Worm (Caenorhabditis elegans) whole organism, mixed stage, embryonic: ENCODE results near the gene F53F4.11.

Experiments
- M03D4.4 ChIP-seq: sonication (generic microtip); optimal IDR thresholded peaks from 2 replicates; lab custom pipeline; 2017; ENCODE audit warnings: mild to moderate bottlenecking, missing genetic modification characterization, missing compliant biosample characterization
- bed-3 ChIP-seq: fragments of 200-800 bp; sonication (Bioruptor generic); optimal IDR thresholded peaks from 3 replicates; lab custom pipeline; 2018; ENCODE audit warnings: mild to moderate bottlenecking, missing genetic modification characterization, moderate library complexity, missing compliant biosample characterization
- blmp-1 ChIP-seq: fragments of 150-350 bp; optimal IDR thresholded peaks from 2 replicates; lab custom pipeline; 2014; ENCODE audit warnings: missing biosample characterization, missing genetic modification characterization
- ceh-39 ChIP-seq: fragments of 150-350 bp; optimal IDR thresholded peaks from 2 replicates; lab custom pipeline; 2014; ENCODE audit warnings: missing biosample characterization, missing genetic modification characterization
- ceh-43 ChIP-seq: fragments of 200-800 bp; sonication (Bioruptor generic); optimal IDR thresholded peaks from 2 replicates; lab custom pipeline; 2018; ENCODE audit warnings: mild to moderate bottlenecking, missing genetic modification characterization, moderate library complexity, missing compliant biosample characterization
- ces-1 ChIP-seq: fragments of 150-350 bp; optimal IDR thresholded peaks from 2 replicates; lab custom pipeline; 2014; ENCODE audit warnings: missing biosample characterization, missing genetic modification reagents, missing genetic modification characterization
- cnd-1 ChIP-seq: fragments of 200-800 bp; sonication (Bioruptor generic); optimal IDR thresholded peaks from 2 replicates; lab custom pipeline; 2018; ENCODE audit warnings: mild to moderate bottlenecking, missing genetic modification characterization, missing compliant biosample characterization
- drap-1 ChIP-seq: fragments of 200-800 bp; sonication (Bioruptor generic); optimal IDR thresholded peaks from 3 replicates; lab custom pipeline; 2018; ENCODE audit warnings: mild to moderate bottlenecking, missing genetic modification characterization, missing compliant biosample characterization
- elt-1 ChIP-seq: sonication (generic microtip); optimal IDR thresholded peaks from 2 replicates; lab custom pipeline; 2017; ENCODE audit warnings: missing genetic modification characterization, mild to moderate bottlenecking, missing compliant biosample characterization, antibody characterized with exemption, moderate library complexity, borderline replicate concordance; ENCODE audit not compliant: insufficient read depth
- elt-3 ChIP-seq: fragments of 150-350 bp; optimal IDR thresholded peaks from 2 replicates; lab custom pipeline; 2014; ENCODE audit warnings: missing biosample characterization, missing genetic modification characterization
- flh-1 ChIP-seq: fragments of 200-800 bp; sonication (Bioruptor generic); optimal IDR thresholded peaks from 2 replicates; lab custom pipeline; 2018; ENCODE audit warnings: mild to moderate bottlenecking, missing genetic modification characterization, moderate library complexity, missing compliant biosample characterization
- ham-2 ChIP-seq: fragments of 200-800 bp; sonication (Bioruptor generic); optimal IDR thresholded peaks from 2 replicates; lab custom pipeline; 2018; ENCODE audit warnings: mild to moderate bottlenecking, missing genetic modification characterization, missing compliant biosample characterization
- hlh-1 ChIP-seq: fragments of 150-350 bp; optimal IDR thresholded peaks from 2 replicates; lab custom pipeline; 2014; ENCODE audit warnings: missing biosample characterization, missing genetic modification reagents, missing genetic modification characterization
- lin-32 ChIP-seq: fragments of 200-800 bp; sonication (Bioruptor generic); optimal IDR thresholded peaks from 2 replicates; lab custom pipeline; 2018; ENCODE audit warnings: mild to moderate bottlenecking, missing genetic modification characterization, missing compliant biosample characterization
- lsy-2 ChIP-seq: fragments of 150-350 bp; optimal IDR thresholded peaks from 2 replicates; lab custom pipeline; 2014; ENCODE audit warnings: missing biosample characterization, missing genetic modification characterization
- mep-1 ChIP-seq: fragments of 150-350 bp; optimal IDR thresholded peaks from 2 replicates; lab custom pipeline; 2017; ENCODE audit warnings: missing biosample characterization, missing genetic modification reagents, missing genetic modification characterization, inconsistent platforms
- mls-2 ChIP-seq: sonication (generic microtip); optimal IDR thresholded peaks from 2 replicates; lab custom pipeline; 2016; ENCODE audit warnings: mild to moderate bottlenecking, missing genetic modification characterization, moderate library complexity, missing compliant biosample characterization
- nhr-12 ChIP-seq: fragments of 150-350 bp; optimal IDR thresholded peaks from 2 replicates; lab custom pipeline; 2014; ENCODE audit warnings: missing biosample characterization, missing genetic modification characterization
- nhr-2 ChIP-seq: fragments of 150-350 bp; optimal IDR thresholded peaks from 2 replicates; lab custom pipeline; 2014; ENCODE audit warnings: missing biosample characterization, missing genetic modification characterization
- nhr-237 ChIP-seq: fragments of 150-350 bp; optimal IDR thresholded peaks from 2 replicates; lab custom pipeline; 2014; ENCODE audit warnings: missing biosample characterization, missing genetic modification characterization
- nhr-28 ChIP-seq: fragments of 150-350 bp; optimal IDR thresholded peaks from 2 replicates; lab custom pipeline; 2014; ENCODE audit warnings: missing biosample characterization, missing genetic modification characterization
- nhr-76 ChIP-seq: sonication (generic microtip); optimal IDR thresholded peaks from 2 replicates; lab custom pipeline; 2017; ENCODE audit warnings: missing biosample characterization, missing genetic modification characterization
- pha-4 ChIP-seq: fragments of 150-350 bp; optimal IDR thresholded peaks from 2 replicates; lab custom pipeline; 2018; ENCODE audit warnings: missing biosample characterization, missing genetic modification reagents, missing genetic modification characterization
- sem-2 ChIP-seq: fragments of 200-800 bp; sonication (Bioruptor generic); optimal IDR thresholded peaks from 2 replicates; lab custom pipeline; 2018; ENCODE audit warnings: mild to moderate bottlenecking, missing genetic modification characterization, missing compliant biosample characterization
- snpc-4 ChIP-seq: fragments of 150-350 bp; optimal IDR thresholded peaks from 2 replicates; lab custom pipeline; 2014; ENCODE audit warnings: missing biosample characterization, missing genetic modification characterization
- sptf-1 ChIP-seq: sonication (generic microtip); optimal IDR thresholded peaks from 2 replicates; lab custom pipeline; 2017; ENCODE audit warnings: mild to moderate bottlenecking, missing genetic modification characterization, moderate library complexity, missing compliant biosample characterization
- tbx-8 ChIP-seq: fragments of 200-800 bp; sonication (Bioruptor generic); optimal IDR thresholded peaks from 2 replicates; lab custom pipeline; 2018; ENCODE audit warnings: mild to moderate bottlenecking, missing genetic modification characterization, moderate library complexity, missing compliant biosample characterization
- unc-120 ChIP-seq: sonication (generic microtip); optimal IDR thresholded peaks from 2 replicates; lab custom pipeline; 2017; ENCODE audit warnings: missing genetic modification characterization, missing compliant biosample characterization; ENCODE audit not compliant: poor library complexity, severe bottlenecking
- unc-39 ChIP-seq: fragments of 150-350 bp; optimal IDR thresholded peaks from 2 replicates; lab custom pipeline; 2014; ENCODE audit warnings: missing biosample characterization, missing genetic modification characterization
- unc-62 ChIP-seq: fragments of 150-350 bp; optimal IDR thresholded peaks from 2 replicates; lab custom pipeline; 2014; ENCODE audit warnings: missing biosample characterization, missing genetic modification reagents, missing genetic modification characterization
- zip-8 ChIP-seq: fragments of 150-350 bp; optimal IDR thresholded peaks from 2 replicates; lab custom pipeline; 2014; ENCODE audit warnings: missing biosample characterization, missing genetic modification characterization
- ztf-11 ChIP-seq: fragments of 150-350 bp; optimal IDR thresholded peaks from 2 replicates; lab custom pipeline; 2014; ENCODE audit warnings: missing biosample characterization, missing genetic modification characterization

F53F4.11 gene

DNA sequence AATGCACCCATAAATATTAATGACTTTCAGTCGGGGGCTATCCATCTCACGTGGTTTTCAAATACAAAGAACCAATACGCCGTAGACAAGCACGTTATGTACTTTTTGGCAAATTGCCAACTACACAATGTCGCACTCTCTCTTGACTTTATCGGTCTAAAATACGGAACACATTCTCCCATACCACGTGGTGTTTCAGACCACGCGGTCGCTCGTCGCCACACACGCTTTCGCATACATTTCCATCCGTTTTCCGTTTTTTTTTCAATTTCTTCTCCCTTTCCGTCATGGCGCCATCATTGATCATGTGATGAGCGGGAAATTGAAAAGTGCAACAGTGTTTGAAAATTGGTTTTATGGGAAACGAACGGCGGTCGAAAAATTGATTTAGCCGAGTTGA is 34.3 kb upstream of the F53F4.11 start:
- TF ChIP-seq nhr-12 (tag; lab: Kevin White, UChicago) (no peak), elt-1 (tag; lab: Kevin White, UChicago) (no peak), cnd-1 (no peak), bed-3 (no peak), nhr-237 (tag; lab: Kevin White, UChicago) (no peak), sptf-1 (tag; lab: Kevin White, UChicago) (no peak), ces-1 (GFP tag; lab: Kevin White, UChicago) (no peak), drap-1 (GFP tag; lab: Kevin White, UChicago) (no peak), ham-2 (no peak), tbx-8 (GFP tag; lab: Kevin White, UChicago) (no peak), lsy-2 (tag; lab: Kevin White, UChicago) (no peak), flh-1 (GFP tag; lab: Kevin White, UChicago) (no peak), sem-2 (no peak), ztf-11 (no peak), pha-4 (tag; lab: Kevin White, UChicago) (no peak), zip-8 (tag; lab: Kevin White, UChicago) (no peak), nhr-76 (tag; lab: Kevin White, UChicago) (no peak), ceh-43 (GFP tag; lab: Kevin White, UChicago) (no peak), unc-120 (tag; lab: Kevin White, UChicago) (no peak)

ce11 chrV:13657841-13658338 is 33.6 kb upstream of the F53F4.11 start:
- TF ChIP-seq unc-62 (GFP tag; lab: Kevin White, UChicago) (peak; percentile 44), M03D4.4 (no peak), hlh-1 (tag; lab: Kevin White, UChicago) (peak; percentile 72)

- TF ChIP-seq nhr-237 (tag; lab: Kevin White, UChicago) (no peak), ceh-39 (no peak), lsy-2 (tag; lab: Kevin White, UChicago) (no peak), nhr-28 (tag; lab: Kevin White, UChicago) (no peak)
These were observed 33.0 kb upstream of the F53F4.11 start for ce11 chrV:13657291-13657690.

ce11 chrV:13656346-13657254 is 32.3 kb upstream of the F53F4.11 start:
- TF ChIP-seq cnd-1 (no peak), lin-32 (GFP tag; lab: Kevin White, UChicago) (no peak), snpc-4 (no peak), nhr-237 (tag; lab: Kevin White, UChicago) (no peak), ham-2 (peak; percentile 76), unc-62 (GFP tag; lab: Kevin White, UChicago) (peak; percentile 84), hlh-1 (tag; lab: Kevin White, UChicago) (no peak), blmp-1 (tag; lab: Kevin White, UChicago) (no peak), tbx-8 (GFP tag; lab: Kevin White, UChicago) (no peak)

ce11 chrV:13655202-13655764 is 31.0 kb upstream of the F53F4.11 start:
- TF ChIP-seq mls-2 (peak; percentile 42), ztf-11 (no peak), flh-1 (GFP tag; lab: Kevin White, UChicago) (no peak), zip-8 (tag; lab: Kevin White, UChicago) (no peak), elt-3 (tag; lab: Kevin White, UChicago) (no peak), cnd-1 (no peak), tbx-8 (GFP tag; lab: Kevin White, UChicago) (no peak), unc-39 (tag; lab: Kevin White, UChicago) (no peak), unc-120 (tag; lab: Kevin White, UChicago) (peak; percentile 42), lsy-2 (tag; lab: Kevin White, UChicago) (peak; percentile 33), lin-32 (GFP tag; lab: Kevin White, UChicago) (no peak), nhr-2 (tag; lab: Kevin White, UChicago) (no peak), M03D4.4 (peak; percentile 40), ceh-43 (GFP tag; lab: Kevin White, UChicago) (peak; percentile 28), bed-3 (no peak), sem-2 (no peak), mep-1 (tag; lab: Kevin White, UChicago) (peak; percentile 69), ham-2 (no peak), snpc-4 (no peak), ceh-39 (no peak), unc-62 (GFP tag; lab: Kevin White, UChicago) (peak; percentile 73), ces-1 (GFP tag; lab: Kevin White, UChicago) (peak; percentile 82)
